Fruit fly (Drosophila melanogaster) S2 (cell line): ENCODE data around the gene CG6661.

Experiments
- CG8478 ChIP-seq: fragments of >200 bp; optimal IDR thresholded peaks from 2 replicates; lab custom pipeline; 2018
- CTCF ChIP-seq, 2 experiments: fragments of >200 bp; optimal IDR thresholded peaks; 2 replicates each; lab custom pipeline; 2018

The CG6661 gene

dm6 chr3L:14083283-14083682 lies 48.7 kb downstream of the CG6661 start, which contains the start of gene CG8100:
CG8100 (plus strand) TSS chr3L:14083615.
- TF ChIP-seq CTCF (optimal IDR thresholded peaks at IDR 0.05; lab: Kevin White, UChicago) (no peak), CG8478 (lab: Kevin White, UChicago) (no peak)

DNA sequence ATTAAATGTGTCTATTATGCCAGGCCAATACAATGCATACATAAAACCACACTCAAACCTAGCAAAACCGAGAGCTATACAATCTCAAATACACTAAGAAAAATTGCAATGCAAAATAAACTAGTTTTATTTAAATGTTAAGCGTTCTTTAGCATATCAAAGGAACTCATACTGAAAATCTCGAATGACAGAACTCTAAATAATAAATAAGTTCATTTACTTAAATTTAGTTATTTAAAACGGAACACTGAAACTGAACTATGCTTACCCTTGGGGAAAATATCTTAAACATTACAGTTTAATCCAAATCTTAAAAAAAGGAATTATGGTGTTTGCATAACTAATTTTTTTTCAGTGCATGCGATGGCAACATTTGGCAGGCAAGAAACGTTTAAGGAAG lies 51.6 kb downstream of the CG6661 start:
- no peak for TF ChIP-seq CTCF (optimal IDR thresholded peaks at IDR 0.05; lab: Kevin White, UChicago)
- no peak for TF ChIP-seq CG8478 (lab: Kevin White, UChicago)
